Worm (Caenorhabditis elegans): Measurements from ENCODE around the gene frk-1.

Gene frk-1

DNA sequence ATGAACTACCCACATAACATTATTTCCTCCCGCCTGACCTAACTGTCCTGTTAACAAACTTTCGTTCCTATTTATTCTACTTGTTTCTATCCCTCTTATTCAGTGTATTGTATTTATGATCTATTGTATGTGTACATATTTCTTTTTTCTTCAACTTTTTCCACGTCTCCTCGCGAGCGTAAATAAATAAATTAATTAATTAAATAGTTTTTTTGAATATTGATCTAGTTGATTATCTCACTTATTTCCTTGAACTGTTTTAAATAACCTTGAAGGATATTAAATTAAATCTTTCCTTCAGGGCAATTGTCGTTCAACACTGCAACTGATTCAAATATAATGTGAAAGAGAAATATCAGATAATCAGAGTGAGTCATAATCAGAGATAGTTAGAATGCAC is at the start of gene frk-1:
Gene frk-1 (plus strand): TSS at position 301 of the 400 bp plus-strand sequence.
- TF ChIP-seq nhr-47 (tag; optimal IDR thresholded peaks at IDR 0.05) (no peak), mep-1 (tag; optimal IDR thresholded peaks at IDR 0.05) (no peak), efl-1 (optimal IDR thresholded peaks at IDR 0.05) (no peak), efl-1 (GFP tag; optimal IDR thresholded peaks at IDR 0.05 in 1 of 2) (no peak), hlh-4 (tag; optimal IDR thresholded peaks at IDR 0.05) (no peak), nhr-11 (tag; optimal IDR thresholded peaks at IDR 0.05) (no peak), sox-4 (tag; optimal IDR thresholded peaks at IDR 0.05) (no peak), zip-4 (GFP tag; optimal IDR thresholded peaks at IDR 0.05) (no peak), unc-98 (GFP tag; IDR thresholded peaks at IDR 0.05) (no peak), ztf-11 (tag; optimal IDR thresholded peaks at IDR 0.05) (no peak), aha-1 (tag; optimal IDR thresholded peaks at IDR 0.05) (no peak), C04F5.9 (tag; optimal IDR thresholded peaks at IDR 0.05) (no peak), nhr-71 (tag; optimal IDR thresholded peaks at IDR 0.05) (no peak), nhr-90 (tag; optimal IDR thresholded peaks at IDR 0.05; ENCODE audit: poor library complexity) (no peak), lir-3 (tag; optimal IDR thresholded peaks at IDR 0.05; ENCODE audit: poor library complexity) (no peak), lin-35 (GFP tag; optimal IDR thresholded peaks at IDR 0.05) (no peak), sptf-1 (tag; optimal IDR thresholded peaks at IDR 0.05) (no peak), efl-3 (GFP tag; optimal IDR thresholded peaks at IDR 0.05) (no peak), tbx-2 (tag; optimal IDR thresholded peaks at IDR 0.05) (no peak), unc-86 (tag; optimal IDR thresholded peaks at IDR 0.05) (no peak)

DNA sequence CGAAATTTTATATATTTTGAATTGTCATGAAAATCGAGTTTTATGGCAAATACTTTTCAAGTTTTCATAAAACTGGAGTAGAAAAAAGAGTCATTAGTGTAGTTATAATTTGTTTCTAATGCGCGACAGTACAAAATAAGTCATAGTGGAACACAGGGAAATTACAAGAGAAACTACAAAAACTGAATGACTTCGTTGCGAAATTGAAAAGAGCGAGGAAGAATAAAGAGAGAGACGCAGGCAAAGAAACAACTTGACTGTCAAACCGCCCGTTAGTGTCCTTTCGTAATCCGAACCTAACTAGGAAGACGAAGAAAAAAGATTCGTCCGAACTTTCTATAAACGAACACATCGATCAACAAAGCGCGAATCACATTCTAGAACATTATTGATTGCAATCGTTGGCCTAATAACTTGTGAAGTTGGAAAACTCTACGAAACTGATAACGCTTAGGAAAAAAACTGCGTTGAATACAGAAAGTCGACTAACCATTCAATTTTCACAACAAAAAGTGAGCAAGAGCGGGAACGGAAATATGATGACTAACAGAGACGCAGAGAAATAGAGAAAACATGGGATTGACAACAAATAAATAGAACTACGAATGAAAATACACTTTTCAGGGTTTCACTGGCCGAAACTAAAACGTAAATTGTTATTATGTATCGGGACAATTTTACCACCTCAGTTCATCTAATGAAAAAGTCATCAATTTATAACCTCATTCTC is 49.4 kb upstream of the frk-1 start:
- TF ChIP-seq aha-1 (tag; optimal IDR thresholded peaks at IDR 0.05) (no peak), C16A3.4 (tag; optimal IDR thresholded peaks at IDR 0.05) (no peak), skn-1 (tag; optimal IDR thresholded peaks at IDR 0.05) (peak; percentile 33), irx-1 (tag; optimal IDR thresholded peaks at IDR 0.05) (no peak), sptf-1 (tag; optimal IDR thresholded peaks at IDR 0.05) (no peak), sup-37 (GFP tag; optimal IDR thresholded peaks at IDR 0.05) (no peak), fkh-4 (tag; optimal IDR thresholded peaks at IDR 0.05; ENCODE audit: borderline replicate concordance) (no peak), isw-1 (GFP tag; IDR thresholded peaks at IDR 0.05) (no peak), snpc-4 (tag; optimal IDR thresholded peaks at IDR 0.05) (no peak), tbx-2 (tag; optimal IDR thresholded peaks at IDR 0.05) (no peak), lin-39 (tag; optimal IDR thresholded peaks at IDR 0.05) (no peak), blmp-1 (tag; optimal IDR thresholded peaks at IDR 0.05) (peak; percentile 48), unc-86 (tag; optimal IDR thresholded peaks at IDR 0.05) (no peak), elt-3 (tag; optimal IDR thresholded peaks at IDR 0.05) (no peak), F16B12.6 (tag; optimal IDR thresholded peaks at IDR 0.05) (no peak)

ce11 chrIV:9994895-9995394 is 48.0 kb upstream of the frk-1 start, which contains the start of gene uba-1:
Gene uba-1 (minus strand): TSS chrIV:9994945.
- TF ChIP-seq lin-14 (GFP tag; optimal IDR thresholded peaks at IDR 0.05) (peak; percentile 9), nhr-19 (GFP tag; conservative IDR thresholded peaks at IDR 0.05) (no peak), dpl-1 (GFP tag; optimal IDR thresholded peaks at IDR 0.05) (peak in 1 of 3 experiments; percentile 51), xbp-1 (tag; optimal IDR thresholded peaks at IDR 0.05) (peak; percentile 8), unc-130 (tag; optimal IDR thresholded peaks at IDR 0.05) (no peak), swsn-7 (tag; optimal IDR thresholded peaks at IDR 0.05) (no peak), lsy-2 (tag; optimal IDR thresholded peaks at IDR 0.05) (peak in 1 of 2 experiments; percentile 26), nhr-85 (tag) (peak; percentile 60), lin-35 (GFP tag; optimal IDR thresholded peaks at IDR 0.05) (peak in 1 of 2 experiments; percentile 48), nhr-90 (tag; optimal IDR thresholded peaks at IDR 0.05; ENCODE audit: poor library complexity) (peak; percentile 28), ztf-4 (tag; optimal IDR thresholded peaks at IDR 0.05) (peak; percentile 52), nhr-20 (tag; optimal IDR thresholded peaks at IDR 0.05) (peak; percentile 22), nhr-47 (tag; optimal IDR thresholded peaks at IDR 0.05) (peak; percentile 13), tbx-2 (tag; optimal IDR thresholded peaks at IDR 0.05) (peak; percentile 22), efl-1 (optimal IDR thresholded peaks at IDR 0.05) (peak in 1 of 2 experiments; percentile 23), efl-1 (GFP tag; optimal IDR thresholded peaks at IDR 0.05 in 1 of 2) (peak in 1 of 2 experiments; percentile 82), egl-13 (tag; optimal IDR thresholded peaks at IDR 0.05) (no peak), nhr-71 (tag; optimal IDR thresholded peaks at IDR 0.05) (peak; percentile 25)
